Worm (Caenorhabditis elegans) whole organism, young adult: ENCODE data around the gene taf-12.

ENCODE experiments used
- B0019.2 ChIP-seq: fragments of 200-800 bp; sonication (Bioruptor generic); conservative IDR thresholded peaks from 2 replicates; pipeline ENCODE4 v1.3.6; 2022; ENCODE audit warnings: missing genetic modification reagents, missing genetic modification characterization, missing compliant biosample characterization
- B0336.3 ChIP-seq: fragments of 200-800 bp; sonication (Bioruptor generic); IDR thresholded peaks from 2 replicates; pipeline ENCODE4 v1.3.6; 2022; ENCODE audit warnings: missing genetic modification characterization, missing compliant biosample characterization
- F10E7.11 ChIP-seq: sonication (generic microtip); optimal IDR thresholded peaks from 2 replicates; lab custom pipeline; 2017; ENCODE audit warnings: mild to moderate bottlenecking, missing genetic modification characterization, moderate library complexity, missing compliant biosample characterization
- F23B12.7 ChIP-seq: sonication (generic microtip); optimal IDR thresholded peaks from 2 replicates; lab custom pipeline; 2017; ENCODE audit warnings: missing genetic modification characterization, mild to moderate bottlenecking, missing compliant biosample characterization, antibody characterized with exemption, moderate library complexity; ENCODE audit not compliant: insufficient read depth
- F33H1.4 ChIP-seq: fragments of 200-800 bp; sonication (Bioruptor generic); IDR thresholded peaks from 2 replicates; pipeline ENCODE4 v1.3.6; 2022; ENCODE audit warnings: missing genetic modification reagents, missing genetic modification characterization, missing compliant biosample characterization
- F52B5.7 ChIP-seq: sonication (generic microtip); optimal IDR thresholded peaks from 2 replicates; lab custom pipeline; 2016; ENCODE audit warnings: mild to moderate bottlenecking, missing genetic modification characterization, missing compliant biosample characterization
- F55B11.4 ChIP-seq: sonication (generic microtip); optimal IDR thresholded peaks from 2 replicates; lab custom pipeline; 2016; ENCODE audit warnings: missing compliant biosample characterization, missing genetic modification characterization, borderline replicate concordance; ENCODE audit not compliant: insufficient read depth
- K11D2.4 ChIP-seq: fragments of 200-800 bp; sonication (Bioruptor generic); IDR thresholded peaks from 2 replicates; pipeline ENCODE4 v1.3.6; 2022; ENCODE audit warnings: missing genetic modification reagents, missing genetic modification characterization, missing compliant biosample characterization
- Y53F4B.3 ChIP-seq: fragments of 200-800 bp; sonication (Bioruptor generic); IDR thresholded peaks from 2 replicates; pipeline ENCODE4 v1.3.6; 2022; ENCODE audit warnings: missing genetic modification reagents, missing genetic modification characterization, missing compliant biosample characterization
- Y53G8AR.9 ChIP-seq: fragments of 200-800 bp; sonication (Bioruptor generic); conservative IDR thresholded peaks from 2 replicates; pipeline ENCODE4 v1.3.6; 2022; ENCODE audit warnings: missing genetic modification reagents, missing genetic modification characterization, missing compliant biosample characterization
- ama-1 ChIP-seq, 3 experiments: fragments of 150-350 bp in 1 of 3; sonication (generic microtip) in 2 of 3; optimal IDR thresholded peaks; 2 replicates each; lab custom pipeline; 2014 to 2018; ENCODE audit warnings: missing biosample characterization in 2 of 3, missing genetic modification characterization in 2 of 3, missing genetic modification reagents in 2 of 3
- athp-1 ChIP-seq: sonication (generic microtip); optimal IDR thresholded peaks from 2 replicates; lab custom pipeline; 2017; ENCODE audit warnings: mild to moderate bottlenecking, missing genetic modification characterization, missing compliant biosample characterization
- attf-3 ChIP-seq: fragments of 200-800 bp; sonication (Bioruptor generic); conservative IDR thresholded peaks from 2 replicates; pipeline ENCODE4 v1.3.6; 2022; ENCODE audit warnings: missing genetic modification reagents, missing genetic modification characterization, missing compliant biosample characterization
- attf-5 ChIP-seq: fragments of 200-800 bp; sonication (Bioruptor generic); optimal IDR thresholded peaks from 2 replicates; lab custom pipeline; 2018; ENCODE audit warnings: mild to moderate bottlenecking, missing genetic modification characterization, missing compliant biosample characterization
- cebp-1 ChIP-seq, 2 experiments: fragments of 200-800 bp in 1 of 2; sonication (Bioruptor generic) in 1 of 2; sonication (generic microtip) in 1 of 2; IDR thresholded peaks in 1 of 2; optimal IDR thresholded peaks in 1 of 2; 2 replicates each; pipeline versions ENCODE4 v1.3.6 to Lab custom; 2017 to 2022; ENCODE audit warnings: missing compliant biosample characterization in 2 of 2, missing genetic modification characterization in 2 of 2, mild to moderate bottlenecking in 1 of 2, missing genetic modification reagents in 1 of 2, moderate library complexity in 1 of 2
- ceh-100 ChIP-seq: fragments of 200-800 bp; sonication (Bioruptor generic); IDR thresholded peaks from 2 replicates; pipeline ENCODE4 v1.3.6; 2022; ENCODE audit warnings: missing genetic modification reagents, missing genetic modification characterization, missing compliant biosample characterization
- ceh-27 ChIP-seq: fragments of 200-800 bp; sonication (Bioruptor generic); optimal IDR thresholded peaks from 2 replicates; lab custom pipeline; 2018; ENCODE audit warnings: mild to moderate bottlenecking, missing genetic modification characterization, moderate library complexity, missing compliant biosample characterization
- dox-1 ChIP-seq: fragments of 200-800 bp; sonication (Bioruptor generic); IDR thresholded peaks from 2 replicates; pipeline ENCODE4 v1.3.6; 2022; ENCODE audit warnings: missing genetic modification reagents, missing genetic modification characterization, missing compliant biosample characterization
- dpff-1 ChIP-seq: sonication (generic microtip); optimal IDR thresholded peaks from 2 replicates; lab custom pipeline; 2017; ENCODE audit warnings: mild to moderate bottlenecking, missing genetic modification characterization, missing compliant biosample characterization
- efl-1 ChIP-seq: fragments of 150-350 bp; optimal IDR thresholded peaks from 2 replicates; lab custom pipeline; 2014; ENCODE audit warnings: missing biosample characterization, missing genetic modification reagents, missing genetic modification characterization
- egl-18 ChIP-seq: fragments of 200-800 bp; sonication (Bioruptor generic); IDR thresholded peaks from 2 replicates; pipeline ENCODE4 v1.3.6; 2022; ENCODE audit warnings: missing genetic modification reagents, missing genetic modification characterization, missing compliant biosample characterization
- egrh-3 ChIP-seq: fragments of 200-800 bp; sonication (Bioruptor generic); IDR thresholded peaks from 2 replicates; pipeline ENCODE4 v1.3.6; 2022; ENCODE audit warnings: missing genetic modification reagents, missing genetic modification characterization, missing compliant biosample characterization
- ets-4 ChIP-seq: fragments of 200-800 bp; sonication (Bioruptor generic); optimal IDR thresholded peaks from 2 replicates; lab custom pipeline; 2018; ENCODE audit warnings: mild to moderate bottlenecking, missing genetic modification characterization, missing compliant biosample characterization
- fkh-3 ChIP-seq: sonication (generic microtip); optimal IDR thresholded peaks from 2 replicates; lab custom pipeline; 2016; ENCODE audit warnings: mild to moderate bottlenecking, missing genetic modification characterization, missing compliant biosample characterization
- hlh-12 ChIP-seq: sonication (generic microtip); optimal IDR thresholded peaks from 2 replicates; lab custom pipeline; 2016; ENCODE audit warnings: missing genetic modification characterization, missing compliant biosample characterization
- hlh-26 ChIP-seq: fragments of 200-800 bp; sonication (Bioruptor generic); conservative IDR thresholded peaks from 2 replicates; pipeline ENCODE4 v1.3.6; 2022; ENCODE audit warnings: missing genetic modification reagents, missing genetic modification characterization, missing compliant biosample characterization
- hmg-1.2 ChIP-seq: fragments of 200-800 bp; sonication (Bioruptor generic); IDR thresholded peaks from 2 replicates; pipeline ENCODE4 v1.3.6; 2022; ENCODE audit warnings: missing genetic modification reagents, missing genetic modification characterization, missing compliant biosample characterization
- hsf-1 ChIP-seq: fragments of 200-800 bp; sonication (Bioruptor generic); IDR thresholded peaks from 2 replicates; pipeline ENCODE4 v1.3.6; 2022; ENCODE audit warnings: missing genetic modification reagents, missing genetic modification characterization, missing compliant biosample characterization
- lin-26 ChIP-seq: fragments of 200-800 bp; sonication (Bioruptor generic); IDR thresholded peaks from 2 replicates; pipeline ENCODE4 v1.3.6; 2022; ENCODE audit warnings: missing genetic modification reagents, missing genetic modification characterization, missing compliant biosample characterization
- lsy-27 ChIP-seq: sonication (generic microtip); optimal IDR thresholded peaks from 2 replicates; lab custom pipeline; 2017; ENCODE audit warnings: missing genetic modification characterization, mild to moderate bottlenecking, missing compliant biosample characterization, antibody characterized with exemption, missing genotype, borderline replicate concordance; ENCODE audit not compliant: insufficient read depth
- madf-10 ChIP-seq: sonication (generic microtip); optimal IDR thresholded peaks from 2 replicates; lab custom pipeline; 2016; ENCODE audit warnings: mild to moderate bottlenecking, missing genetic modification characterization, missing compliant biosample characterization
- madf-6 ChIP-seq: fragments of 200-800 bp; sonication (Bioruptor generic); IDR thresholded peaks from 2 replicates; pipeline ENCODE4 v1.3.6; 2022; ENCODE audit warnings: missing genetic modification reagents, missing genetic modification characterization, missing compliant biosample characterization
- madf-8 ChIP-seq: fragments of 200-800 bp; sonication (Bioruptor generic); conservative IDR thresholded peaks from 2 replicates; pipeline ENCODE4 v1.3.6; 2022; ENCODE audit warnings: missing genetic modification reagents, missing genetic modification characterization, missing compliant biosample characterization
- mcd-1 ChIP-seq: fragments of 200-800 bp; sonication (Bioruptor generic); IDR thresholded peaks from 2 replicates; pipeline ENCODE4 v1.3.6; 2022; ENCODE audit warnings: missing genetic modification reagents, missing genetic modification characterization, missing compliant biosample characterization
- mel-28 ChIP-seq: sonication (generic microtip); optimal IDR thresholded peaks from 2 replicates; lab custom pipeline; 2016; ENCODE audit warnings: borderline replicate concordance, mild to moderate bottlenecking, missing genetic modification characterization, missing compliant biosample characterization
- mxl-1 ChIP-seq: sonication (generic microtip); optimal IDR thresholded peaks from 2 replicates; lab custom pipeline; 2016; ENCODE audit warnings: missing genetic modification characterization, missing compliant biosample characterization
- nfya-1 ChIP-seq: sonication (generic microtip); optimal IDR thresholded peaks from 2 replicates; lab custom pipeline; 2017; ENCODE audit warnings: antibody characterized with exemption, missing compliant biosample characterization, missing genetic modification characterization, borderline replicate concordance; ENCODE audit not compliant: insufficient read depth
- nhr-120 ChIP-seq: fragments of 200-800 bp; sonication (Bioruptor generic); IDR thresholded peaks from 2 replicates; pipeline ENCODE4 v1.3.6; 2022; ENCODE audit warnings: missing genetic modification characterization, missing compliant biosample characterization
- nhr-80 ChIP-seq: sonication (generic microtip); optimal IDR thresholded peaks from 2 replicates; lab custom pipeline; 2016; ENCODE audit warnings: missing genetic modification characterization, missing compliant biosample characterization
- tlf-1 ChIP-seq: fragments of 200-800 bp; sonication (Bioruptor generic); optimal IDR thresholded peaks from 2 replicates; lab custom pipeline; 2018; ENCODE audit warnings: mild to moderate bottlenecking, missing genetic modification characterization, missing compliant biosample characterization
- zfh-2 ChIP-seq: fragments of 200-800 bp; sonication (Bioruptor generic); conservative IDR thresholded peaks from 2 replicates; pipeline ENCODE4 v1.3.6; 2022; ENCODE audit warnings: missing genetic modification reagents, missing genetic modification characterization, missing compliant biosample characterization
- zim-3 ChIP-seq: sonication (generic microtip); optimal IDR thresholded peaks from 2 replicates; lab custom pipeline; 2017; ENCODE audit warnings: mild to moderate bottlenecking, missing genetic modification characterization, moderate library complexity, missing compliant biosample characterization

taf-12 gene

DNA sequence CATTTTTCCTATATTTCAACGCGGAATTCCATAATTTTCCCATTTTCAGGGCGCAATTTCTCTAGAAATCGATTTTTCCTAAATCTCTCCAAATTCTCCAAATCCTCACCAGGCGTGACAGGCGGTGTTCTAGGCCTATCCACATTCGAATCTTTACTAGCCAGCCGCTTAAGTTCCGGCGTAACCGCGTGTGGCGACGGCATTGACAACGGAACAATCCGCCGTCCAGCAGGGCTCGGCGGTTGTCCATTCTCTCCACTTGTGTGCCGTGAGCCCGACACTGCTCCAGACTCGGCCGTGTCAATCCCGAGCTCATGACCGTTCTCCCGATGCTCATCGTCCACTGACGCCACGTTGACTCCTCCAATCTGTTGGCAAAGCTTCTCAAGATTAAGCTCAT lies 26.1 kb downstream of the taf-12 start:
- peak; percentile 65 for TF ChIP-seq zfh-2 (GFP tag; lab: Robert Waterston, UW)
- TF ChIP-seq lin-26 = no peak

- TF ChIP-seq hlh-12 (tag; lab: Kevin White, UChicago) (no peak), madf-10 (no peak), dpff-1 (no peak), zfh-2 (GFP tag; lab: Robert Waterston, UW) (peak; percentile 69), mel-28 (tag; lab: Kevin White, UChicago) (no peak), B0019.2 (GFP tag; lab: Robert Waterston, UW) (no peak), hsf-1 (0 out of 2 replicates have a peak, but pooled peaks have one; percentile 29), zim-3 (tag; lab: Kevin White, UChicago) (no peak), attf-3 (GFP tag; lab: Robert Waterston, UW) (no peak), tlf-1 (no peak)
- TF ChIP-seq, all 124 proteins: peak for 2
Measured at ce11 chrIII:11841728-11842127, 27.4 kb downstream of the taf-12 start.

- 0 out of 2 replicates have a peak, but pooled peaks have one; percentile 19 for TF ChIP-seq ceh-100 (GFP tag; lab: Robert Waterston, UW)
- 0 out of 2 replicates have a peak, but pooled peaks have one; percentile 27 for TF ChIP-seq F33H1.4 (GFP tag; lab: Robert Waterston, UW)
- TF ChIP-seq madf-10 = no peak
- TF ChIP-seq F23B12.7 (tag; lab: Kevin White, UChicago) = peak; percentile 0
- TF ChIP-seq Y53F4B.3 = no peak
- peak; percentile 38; the same call in 1 of the 2 replicates for TF ChIP-seq madf-8
- TF ChIP-seq nhr-80 (tag; lab: Kevin White, UChicago) = peak; percentile 41
- TF ChIP-seq efl-1 (GFP tag; lab: Kevin White, UChicago) = peak; percentile 54
- 0 out of 2 replicates have a peak, but pooled peaks have one; percentile 28 for TF ChIP-seq mcd-1
- TF ChIP-seq egrh-3 = peak; percentile 69
- TF ChIP-seq hmg-1.2 (GFP tag; lab: Robert Waterston, UW) = peak; percentile 15; the same call in 1 of the 2 replicates
- no peak for TF ChIP-seq ama-1 (optimal IDR thresholded peaks at IDR 0.05; lab: Kevin White, UChicago)
- no peak for TF ChIP-seq ama-1 (GFP tag; optimal IDR thresholded peaks at IDR 0.05; lab: Kevin White, UChicago)
- peak; percentile 71 for TF ChIP-seq madf-6 (GFP tag; lab: Robert Waterston, UW)
Measured at ce11 chrIII:11836734-11837133, 32.3 kb downstream of the taf-12 start.

- TF ChIP-seq athp-1 (tag; lab: Kevin White, UChicago) (no peak), nfya-1 (tag; lab: Kevin White, UChicago) (no peak), F55B11.4 (tag; lab: Kevin White, UChicago) (no peak), hlh-12 (tag; lab: Kevin White, UChicago) (no peak), dox-1 (GFP tag; lab: Robert Waterston, UW) (0 out of 2 replicates have a peak, but pooled peaks have one; percentile 12), F33H1.4 (GFP tag; lab: Robert Waterston, UW) (no peak), madf-10 (peak; percentile 6), F52B5.7 (no peak), cebp-1 (GFP tag; IDR thresholded peaks at IDR 0.05; lab: Robert Waterston, UW) (no peak; the same call in 1 of the 2 replicates), cebp-1 (tag; optimal IDR thresholded peaks at IDR 0.05; lab: Kevin White, UChicago) (peak; percentile 49), attf-5 (no peak), F10E7.11 (no peak), Y53G8AR.9 (GFP tag; lab: Robert Waterston, UW) (no peak), fkh-3 (tag; lab: Kevin White, UChicago) (no peak), hmg-1.2 (GFP tag; lab: Robert Waterston, UW) (no peak), ceh-27 (GFP tag; lab: Kevin White, UChicago) (no peak), mxl-1 (tag; lab: Kevin White, UChicago) (no peak), nhr-120 (GFP tag; lab: Robert Waterston, UW) (no peak), mcd-1 (no peak), ets-4 (GFP tag; lab: Kevin White, UChicago) (no peak), B0336.3 (GFP tag; lab: Robert Waterston, UW) (no peak), hlh-26 (GFP tag; lab: Robert Waterston, UW) (no peak), egl-18 (GFP tag; lab: Robert Waterston, UW) (no peak), zfh-2 (GFP tag; lab: Robert Waterston, UW) (peak; percentile 74), K11D2.4 (GFP tag; lab: Robert Waterston, UW) (no peak), lsy-27 (tag; lab: Kevin White, UChicago) (no peak)
Measured at ce11 chrIII:11836054-11836453, 33.0 kb downstream of the taf-12 start.
